Fruit fly (Drosophila melanogaster): ENCODE data around the gene CG6834.

DNA sequence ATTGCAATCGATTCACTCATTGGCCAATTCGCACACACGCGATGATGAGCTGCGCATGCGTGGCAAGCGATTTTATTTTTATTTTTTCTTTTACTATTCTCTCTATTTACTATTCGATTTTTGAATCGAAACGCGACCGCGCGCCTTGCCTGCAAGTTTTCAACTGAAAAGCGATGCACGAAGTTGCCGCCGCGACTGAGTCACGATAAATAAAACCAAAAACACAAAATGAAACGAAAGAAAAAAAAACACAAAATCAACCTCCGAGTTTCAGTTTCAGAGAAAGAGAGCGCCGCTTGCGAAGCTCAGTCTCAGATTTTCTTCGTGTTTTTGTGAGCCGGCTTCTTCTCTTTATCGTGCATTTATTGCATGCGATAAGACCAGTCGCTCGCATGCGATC, 41.1 kb downstream of the CG6834 start:
- TF ChIP-seq Jra (GFP tag; optimal IDR thresholded peaks at IDR 0.05) = no peak
- TF ChIP-seq dmrt93B (GFP tag; optimal IDR thresholded peaks at IDR 0.05) = no peak
